Fruit fly (Drosophila melanogaster): Measurements from ENCODE around the gene CG13731.
A peak's percentile ranks its signal among the peaks of the same experiment; 100 is the strongest.

The CG13731 gene

DNA sequence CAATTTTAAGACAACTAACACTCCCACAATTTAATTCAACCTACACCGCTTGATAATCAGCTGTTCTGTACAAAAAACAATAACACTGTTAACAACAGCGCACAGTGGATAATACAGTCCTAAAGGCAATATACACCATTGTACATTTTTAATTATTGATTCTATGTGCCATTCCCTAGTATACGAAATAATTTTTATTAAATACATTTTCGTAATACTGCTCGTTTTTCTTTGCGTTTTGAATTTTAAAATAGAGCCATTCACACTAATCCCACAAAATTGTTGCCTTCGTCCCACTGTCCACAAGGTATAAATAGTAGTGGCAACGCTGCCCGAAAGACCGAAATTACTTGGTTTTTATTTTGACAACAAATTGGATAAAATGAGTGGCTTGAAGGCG, 44.8 kb upstream of the CG13731 start, which contains the start of the genes Coq4 and CG32176 (continued):
- TF ChIP-seq CG6654 (GFP tag; optimal IDR thresholded peaks at IDR 0.05): peak; percentile 87
- TF ChIP-seq nmo (GFP tag; optimal IDR thresholded peaks at IDR 0.05): peak; percentile 98
- TF ChIP-seq pum (GFP tag; optimal IDR thresholded peaks at IDR 0.05): peak; percentile 99
- TF ChIP-seq CG34224 (GFP tag; IDR thresholded peaks at IDR 0.05; ENCODE audit: partially characterized antibody): peak; percentile 52; the same call in 2 of the 3 replicates
- no peak for TF ChIP-seq sc (optimal IDR thresholded peaks at IDR 0.05)
- TF ChIP-seq sc (GFP tag; optimal IDR thresholded peaks at IDR 0.05): peak; percentile 95
- TF ChIP-seq lola (GFP tag; optimal IDR thresholded peaks at IDR 0.05): peak in 1 of 3 experiments; percentile 96
- peak in 1 of 2 experiments; percentile 89 for TF ChIP-seq Eip74EF (GFP tag; optimal IDR thresholded peaks at IDR 0.05)
- peak; percentile 97 for TF ChIP-seq dmrt99B (tag; optimal IDR thresholded peaks at IDR 0.05)
- peak; percentile 61 for TF ChIP-seq CTCF (GFP tag; optimal IDR thresholded peaks at IDR 0.05)
- TF ChIP-seq sug (tag; optimal IDR thresholded peaks at IDR 0.05): peak; percentile 96
- TF ChIP-seq CG14965 (GFP tag; optimal IDR thresholded peaks at IDR 0.05; ENCODE audit: borderline replicate concordance): peak; percentile 71
- no peak for TF ChIP-seq hth (optimal IDR thresholded peaks at IDR 0.05)
- TF ChIP-seq jing (GFP tag; optimal IDR thresholded peaks at IDR 0.05): peak; percentile 97
- TF ChIP-seq dimm (GFP tag; IDR thresholded peaks at IDR 0.05): peak; percentile 95
- peak; percentile 97 for TF ChIP-seq Fer2 (tag; optimal IDR thresholded peaks at IDR 0.05)
- peak; percentile 97 for TF ChIP-seq zen (tag; optimal IDR thresholded peaks at IDR 0.05)
- TF ChIP-seq gro (GFP tag; optimal IDR thresholded peaks at IDR 0.05): peak; percentile 98
- TF ChIP-seq H2.0 (GFP tag; IDR thresholded peaks at IDR 0.05): peak; percentile 98
- TF ChIP-seq ranshi (GFP tag; IDR thresholded peaks at IDR 0.05): peak; percentile 98
- TF ChIP-seq unc-4 (GFP tag; IDR thresholded peaks at IDR 0.05; ENCODE audit: partially characterized antibody): peak; percentile 55; the same call in 1 of the 2 replicates
- peak; percentile 98 for TF ChIP-seq CG10366 (GFP tag; IDR thresholded peaks at IDR 0.05)
- TF ChIP-seq Sry-β (GFP tag; optimal IDR thresholded peaks at IDR 0.05): peak; percentile 65
- peak; percentile 99 for TF ChIP-seq Rfx (GFP tag; IDR thresholded peaks at IDR 0.05)
- no peak for TF ChIP-seq pita (GFP tag; optimal IDR thresholded peaks at IDR 0.05)
- peak; percentile 97 for TF ChIP-seq CG8765 (GFP tag; IDR thresholded peaks at IDR 0.05)
- peak; percentile 49 for TF ChIP-seq pros (GFP tag; optimal IDR thresholded peaks at IDR 0.05)
- TF ChIP-seq tx (GFP tag; optimal IDR thresholded peaks at IDR 0.05): peak; percentile 98
- TF ChIP-seq CG10267 (tag; optimal IDR thresholded peaks at IDR 0.05): peak; percentile 91
- TF ChIP-seq CG17912 (GFP tag; optimal IDR thresholded peaks at IDR 0.05): peak; percentile 90
- TF ChIP-seq Fer3 (tag; optimal IDR thresholded peaks at IDR 0.05): peak; percentile 99
- peak; percentile 96 for TF ChIP-seq HHEX (GFP tag; optimal IDR thresholded peaks at IDR 0.05)
- TF ChIP-seq Blimp-1 (GFP tag; optimal IDR thresholded peaks at IDR 0.05): peak; percentile 96
- TF ChIP-seq abd-A (tag; optimal IDR thresholded peaks at IDR 0.05): peak; percentile 78
- peak; percentile 100 for TF ChIP-seq sens (GFP tag)
- peak; percentile 98 for TF ChIP-seq CG17359 (tag; optimal IDR thresholded peaks at IDR 0.05)
- TF ChIP-seq Hsf (GFP tag; optimal IDR thresholded peaks at IDR 0.05): peak; percentile 99
- peak; percentile 97 for TF ChIP-seq CG18476 (GFP tag; optimal IDR thresholded peaks at IDR 0.05)
- peak; percentile 98 for TF ChIP-seq Dip3 (GFP tag; optimal IDR thresholded peaks at IDR 0.05)
- peak; percentile 99 for TF ChIP-seq Hr3 (GFP tag; optimal IDR thresholded peaks at IDR 0.05)
- peak; percentile 96 for TF ChIP-seq CG10979 (tag; optimal IDR thresholded peaks at IDR 0.05)
- TF ChIP-seq CG2116 (GFP tag; optimal IDR thresholded peaks at IDR 0.05): peak; percentile 88
- peak; percentile 98 for TF ChIP-seq E2f1 (GFP tag; IDR thresholded peaks at IDR 0.05)
- TF ChIP-seq CG3726 (GFP tag; IDR thresholded peaks at IDR 0.05): peak; percentile 98
- peak; percentile 98 for TF ChIP-seq NFAT (GFP tag; IDR thresholded peaks at IDR 0.05)
- peak; percentile 99 for TF ChIP-seq CG9932 (GFP tag; IDR thresholded peaks at IDR 0.05)
- TF ChIP-seq CG13424 (tag; optimal IDR thresholded peaks at IDR 0.05): peak; percentile 98
- peak; percentile 97 for TF ChIP-seq Fer1 (GFP tag; optimal IDR thresholded peaks at IDR 0.05)
- TF ChIP-seq CG9797 (GFP tag; optimal IDR thresholded peaks at IDR 0.05): no peak
- peak; percentile 96 for TF ChIP-seq caup (GFP tag; optimal IDR thresholded peaks at IDR 0.05; ENCODE audit: severe bottlenecking)
